Worm (Caenorhabditis elegans): ENCODE results near the gene xrn-1.

xrn-1 gene

ce11 chrII:14049097-14049496 lies 19.6 kb upstream of the xrn-1 start (continued):
- TF ChIP-seq tag-97 (GFP tag; IDR thresholded peaks at IDR 0.05), result no peak
- no peak for TF ChIP-seq lir-3 (tag; optimal IDR thresholded peaks at IDR 0.05)
- no peak for TF ChIP-seq php-3 (GFP tag; IDR thresholded peaks at IDR 0.05)
- no peak for TF ChIP-seq ceh-28 (tag; optimal IDR thresholded peaks at IDR 0.05)
- peak; percentile 82 for TF ChIP-seq pqm-1 (tag; optimal IDR thresholded peaks at IDR 0.05)
- TF ChIP-seq zag-1 (tag; optimal IDR thresholded peaks at IDR 0.05), result no peak
- no peak for TF ChIP-seq Y5F2A.4 (GFP tag; optimal IDR thresholded peaks at IDR 0.05)
- no peak for TF ChIP-seq rbr-2 (tag; optimal IDR thresholded peaks at IDR 0.05)
- no peak for TF ChIP-seq unc-39 (tag; optimal IDR thresholded peaks at IDR 0.05)
- TF ChIP-seq lin-1 (GFP tag; IDR thresholded peaks at IDR 0.05), result no peak
- peak; percentile 98 for TF ChIP-seq nhr-28 (tag; optimal IDR thresholded peaks at IDR 0.05)
- no peak for TF ChIP-seq ama-1 (optimal IDR thresholded peaks at IDR 0.05)
- no peak for TF ChIP-seq madf-9 (GFP tag; conservative IDR thresholded peaks at IDR 0.05)
- peak; percentile 66 for TF ChIP-seq mes-2 (tag; optimal IDR thresholded peaks at IDR 0.05; ENCODE audit: poor library complexity, severe bottlenecking)
- peak; percentile 96 for TF ChIP-seq nhr-77 (tag; optimal IDR thresholded peaks at IDR 0.05)
- TF ChIP-seq F49E8.2 (tag; optimal IDR thresholded peaks at IDR 0.05; ENCODE audit: borderline replicate concordance), result no peak
- no peak for TF ChIP-seq dmd-9 (GFP tag; IDR thresholded peaks at IDR 0.05)
- TF ChIP-seq nhr-42 (GFP tag; IDR thresholded peaks at IDR 0.05), result no peak
- no peak for TF ChIP-seq zip-11 (GFP tag; IDR thresholded peaks at IDR 0.05)
- no peak for TF ChIP-seq R02D3.7 (tag; optimal IDR thresholded peaks at IDR 0.05)
- no peak for TF ChIP-seq nhr-6 (tag; optimal IDR thresholded peaks at IDR 0.05)
- no peak for TF ChIP-seq snpc-1.2 (GFP tag; IDR thresholded peaks at IDR 0.05)
- no peak for TF ChIP-seq Y75B8A.6 (GFP tag; IDR thresholded peaks at IDR 0.05)
- TF ChIP-seq F26F4.8 (GFP tag; conservative IDR thresholded peaks at IDR 0.05), result no peak
- TF ChIP-seq dmd-8 (GFP tag; IDR thresholded peaks at IDR 0.05), result no peak
- no peak for TF ChIP-seq Y105C5A.15 (GFP tag; IDR thresholded peaks at IDR 0.05)
- TF ChIP-seq nhr-48 (tag; optimal IDR thresholded peaks at IDR 0.05), result peak; percentile 72
- TF ChIP-seq pha-4 (GFP tag; IDR thresholded peaks at IDR 0.05), result no peak
- no peak for TF ChIP-seq pha-4 (tag; optimal IDR thresholded peaks at IDR 0.05)
- no peak for TF ChIP-seq nhr-11 (tag; optimal IDR thresholded peaks at IDR 0.05)
- peak; percentile 15 for TF ChIP-seq lin-13 (GFP tag; optimal IDR thresholded peaks at IDR 0.05)
- TF ChIP-seq mxl-2 (GFP tag; conservative IDR thresholded peaks at IDR 0.05), result no peak
- peak in 1 of 2 experiments; percentile 67 for TF ChIP-seq unc-62 (GFP tag; optimal IDR thresholded peaks at IDR 0.05 in 1 of 2)
- no peak for TF ChIP-seq unc-62 (tag; optimal IDR thresholded peaks at IDR 0.05)
- no peak for TF ChIP-seq zfp-3 (GFP tag; conservative IDR thresholded peaks at IDR 0.05)
- no peak for TF ChIP-seq lin-39 (tag; optimal IDR thresholded peaks at IDR 0.05)
- TF ChIP-seq nhr-76 (tag; optimal IDR thresholded peaks at IDR 0.05), result no peak
- TF ChIP-seq egl-27 (tag; optimal IDR thresholded peaks at IDR 0.05), result no peak
- TF ChIP-seq ceh-62 (tag; optimal IDR thresholded peaks at IDR 0.05), result no peak
- TF ChIP-seq daf-12 (tag; optimal IDR thresholded peaks at IDR 0.05), result no peak
- TF ChIP-seq saeg-2 (GFP tag; IDR thresholded peaks at IDR 0.05), result no peak
- TF ChIP-seq dpl-1 (GFP tag; optimal IDR thresholded peaks at IDR 0.05), result peak; percentile 26
- no peak for TF ChIP-seq arid-1 (GFP tag; conservative IDR thresholded peaks at IDR 0.05)
- TF ChIP-seq D1046.2 (GFP tag; IDR thresholded peaks at IDR 0.05), result no peak
- no peak for TF ChIP-seq zip-2 (tag; optimal IDR thresholded peaks at IDR 0.05)
- no peak for TF ChIP-seq T20F7.1 (GFP tag; optimal IDR thresholded peaks at IDR 0.05)
- TF ChIP-seq tra-1 (GFP tag; IDR thresholded peaks at IDR 0.05), result 0 out of 2 replicates have a peak, but pooled peaks have one; percentile 39
- TF ChIP-seq mdl-1 (tag; optimal IDR thresholded peaks at IDR 0.05), result peak; percentile 56 to 91
- no peak for TF ChIP-seq gei-8 (GFP tag; optimal IDR thresholded peaks at IDR 0.05)
- TF ChIP-seq skn-1 (tag; optimal IDR thresholded peaks at IDR 0.05), result no peak
- TF ChIP-seq spr-3 (GFP tag; optimal IDR thresholded peaks at IDR 0.05), result no peak
- TF ChIP-seq nhr-102 (tag; optimal IDR thresholded peaks at IDR 0.05), result no peak
- peak in 1 of 2 experiments; percentile 15 for TF ChIP-seq hif-1 (tag; optimal IDR thresholded peaks at IDR 0.05)
- TF ChIP-seq Y48G9A.11 (GFP tag; IDR thresholded peaks at IDR 0.05), result no peak

Measured in whole organism, L4 larva.